Worm (Caenorhabditis elegans): ENCODE data around the gene heri-1.

The heri-1 gene

ce11 chrII:6097441-6097840 is 15.6 kb downstream of the heri-1 start, which contains the start of the genes tpp-2 and rbbp-5:
Gene tpp-2 (minus strand): TSS chrII:6097597.
Gene rbbp-5 (plus strand): TSS chrII:6097830.
- peak; percentile 57; the same call in 1 of the 2 replicates for TF ChIP-seq tbx-37 (GFP tag; conservative IDR thresholded peaks at IDR 0.05)
- no peak for TF ChIP-seq ets-7 (tag; optimal IDR thresholded peaks at IDR 0.05)

ce11 chrII:6091380-6091779 is 21.6 kb downstream of the heri-1 start, which contains the start of the genes fbf-2 and nspg-3:
Gene fbf-2 (minus strand): TSS chrII:6091480.
Gene nspg-3 (plus strand): TSS chrII:6091767.
- TF ChIP-seq ets-7 (tag; optimal IDR thresholded peaks at IDR 0.05): no peak

ce11 chrII:6082620-6083019 is 30.4 kb downstream of the heri-1 start, which contains the start of gene F21H12.3:
Gene F21H12.3 (plus strand): TSS chrII:6082920.
- TF ChIP-seq scrt-1 (GFP tag; IDR thresholded peaks at IDR 0.05): no peak
- TF ChIP-seq sea-1 (GFP tag; conservative IDR thresholded peaks at IDR 0.05): no peak
- TF ChIP-seq flt-1 (GFP tag; IDR thresholded peaks at IDR 0.05): no peak
- no peak for TF ChIP-seq tbx-37 (GFP tag; conservative IDR thresholded peaks at IDR 0.05)
- no peak for TF ChIP-seq pes-1 (GFP tag; IDR thresholded peaks at IDR 0.05)
- no peak for TF ChIP-seq tra-4 (tag; optimal IDR thresholded peaks at IDR 0.05)
- no peak for TF ChIP-seq F13C5.2 (tag; optimal IDR thresholded peaks at IDR 0.05)
- TF ChIP-seq ets-7 (tag; optimal IDR thresholded peaks at IDR 0.05): no peak
- TF ChIP-seq hmbx-1 (tag; optimal IDR thresholded peaks at IDR 0.05): no peak

ce11 chrII:6080743-6081142 is 32.3 kb downstream of the heri-1 start, which contains the start of gene fbf-1:
Gene fbf-1 (minus strand): TSS chrII:6080843.
- TF ChIP-seq hmbx-1 (tag; optimal IDR thresholded peaks at IDR 0.05) (no peak), tra-4 (tag; optimal IDR thresholded peaks at IDR 0.05) (no peak), hmg-4 (GFP tag; optimal IDR thresholded peaks at IDR 0.05) (no peak), ets-7 (tag; optimal IDR thresholded peaks at IDR 0.05) (no peak), flt-1 (GFP tag; IDR thresholded peaks at IDR 0.05) (no peak), scrt-1 (GFP tag; IDR thresholded peaks at IDR 0.05) (no peak), B0310.2 (tag; optimal IDR thresholded peaks at IDR 0.05) (no peak), ama-1 (optimal IDR thresholded peaks at IDR 0.05) (no peak), sea-1 (GFP tag; conservative IDR thresholded peaks at IDR 0.05) (no peak), hnd-1 (tag; optimal IDR thresholded peaks at IDR 0.05) (no peak), F13C5.2 (tag; optimal IDR thresholded peaks at IDR 0.05) (no peak), ceh-36 (tag; optimal IDR thresholded peaks at IDR 0.05) (no peak), tbx-11 (GFP tag; IDR thresholded peaks at IDR 0.05) (no peak), tbx-37 (GFP tag; conservative IDR thresholded peaks at IDR 0.05) (no peak), ceh-13 (GFP tag; optimal IDR thresholded peaks at IDR 0.05) (no peak), pes-1 (GFP tag; IDR thresholded peaks at IDR 0.05) (no peak), aly-1 (tag; optimal IDR thresholded peaks at IDR 0.05) (no peak)

- no peak for TF ChIP-seq tra-4 (tag; optimal IDR thresholded peaks at IDR 0.05)
- no peak for TF ChIP-seq ceh-36 (tag; optimal IDR thresholded peaks at IDR 0.05)
- no peak for TF ChIP-seq tbx-11 (GFP tag; IDR thresholded peaks at IDR 0.05)
- no peak for TF ChIP-seq tbx-37 (GFP tag; conservative IDR thresholded peaks at IDR 0.05)
- TF ChIP-seq hmg-4 (GFP tag; optimal IDR thresholded peaks at IDR 0.05): no peak
- TF ChIP-seq F13C5.2 (tag; optimal IDR thresholded peaks at IDR 0.05): no peak
- TF ChIP-seq pes-1 (GFP tag; IDR thresholded peaks at IDR 0.05): no peak
- TF ChIP-seq scrt-1 (GFP tag; IDR thresholded peaks at IDR 0.05): no peak
- TF ChIP-seq aly-1 (tag; optimal IDR thresholded peaks at IDR 0.05): no peak
- no peak for TF ChIP-seq sea-1 (GFP tag; conservative IDR thresholded peaks at IDR 0.05)
- TF ChIP-seq ama-1 (optimal IDR thresholded peaks at IDR 0.05): no peak
- TF ChIP-seq flt-1 (GFP tag; IDR thresholded peaks at IDR 0.05): no peak
These were observed 35.4 kb downstream of the heri-1 start, which contains the start of gene H12I13.6 for ce11 chrII:6077604-6078003. Gene H12I13.6 (plus strand): TSS chrII:6077904.

- TF ChIP-seq B0310.2 (tag; optimal IDR thresholded peaks at IDR 0.05): no peak
- TF ChIP-seq pes-1 (GFP tag; IDR thresholded peaks at IDR 0.05): no peak
- TF ChIP-seq tbx-11 (GFP tag; IDR thresholded peaks at IDR 0.05): no peak
- TF ChIP-seq tbx-37 (GFP tag; conservative IDR thresholded peaks at IDR 0.05): no peak
- TF ChIP-seq tra-4 (tag; optimal IDR thresholded peaks at IDR 0.05): no peak
- no peak for TF ChIP-seq ceh-13 (GFP tag; optimal IDR thresholded peaks at IDR 0.05)
These were observed 45.9 kb downstream of the heri-1 start, which contains the start of gene H12I13.1 for ce11 chrII:6067066-6067465. Gene H12I13.1 (minus strand): TSS chrII:6067166.

ce11 chrII:6061495-6061894 is 51.5 kb downstream of the heri-1 start:
- TF ChIP-seq tbx-37 (GFP tag; conservative IDR thresholded peaks at IDR 0.05): peak; percentile 91
- TF ChIP-seq sea-1 (GFP tag; conservative IDR thresholded peaks at IDR 0.05): no peak

Data from whole organism, early embryonic.